Fruit fly (Drosophila melanogaster) whole organism, embryonic: ENCODE data around the gene bon.

Experiments
- B-H1 ChIP-seq: fragments of 200-800 bp; sonication (Bioruptor generic); IDR thresholded peaks from 3 replicates; pipeline ENCODE4 v1.3.6; 2022; ENCODE audit warnings: missing biosample characterization, missing genetic modification characterization
- CG10431 ChIP-seq: fragments of 200-800 bp; sonication (Bioruptor generic); optimal IDR thresholded peaks from 3 replicates; lab custom pipeline; 2018; ENCODE audit warnings: missing biosample characterization, mild to moderate bottlenecking, missing genetic modification characterization
- CG11560 ChIP-seq: fragments of 200-800 bp; sonication (Bioruptor generic); IDR thresholded peaks from 3 replicates; pipeline ENCODE4 v1.3.6; 2022; ENCODE audit warnings: missing biosample characterization, missing genetic modification characterization
- CG17361 ChIP-seq: fragments of 200-800 bp; sonication (Bioruptor generic); IDR thresholded peaks from 3 replicates; pipeline ENCODE4 v1.3.6; 2022; ENCODE audit warnings: missing biosample characterization, missing genetic modification characterization
- CG17612 ChIP-seq: fragments of 200-800 bp; sonication (Bioruptor generic); IDR thresholded peaks from 2 replicates; pipeline ENCODE4 v1.3.6; 2022; ENCODE audit warnings: missing biosample characterization, missing genetic modification characterization
- CG17912 ChIP-seq: fragments of 200-800 bp; sonication (Bioruptor generic); optimal IDR thresholded peaks from 2 replicates; lab custom pipeline; 2018; ENCODE audit warnings: missing biosample characterization, mild to moderate bottlenecking, missing genetic modification characterization
- CG1832 ChIP-seq: fragments of 200-800 bp; sonication (Bioruptor generic); optimal IDR thresholded peaks from 2 replicates; lab custom pipeline; 2017; ENCODE audit warnings: missing biosample characterization, mild to moderate bottlenecking, missing genetic modification characterization, inconsistent platforms
- CG18764 ChIP-seq: fragments of 200-800 bp; sonication (Bioruptor generic); optimal IDR thresholded peaks from 3 replicates; lab custom pipeline; 2016; ENCODE audit warnings: missing biosample characterization, missing genetic modification characterization
- CG32772 ChIP-seq: fragments of 200-800 bp; sonication (Bioruptor generic); IDR thresholded peaks from 2 replicates; pipeline ENCODE4 v1.3.6; 2022; ENCODE audit warnings: missing biosample characterization, missing genetic modification characterization
- CG4360 ChIP-seq: fragments of 200-800 bp; sonication (Bioruptor generic); IDR thresholded peaks from 2 replicates; pipeline ENCODE4 v1.3.6; 2022; ENCODE audit warnings: missing biosample characterization, missing genetic modification characterization
- CG6254 ChIP-seq: fragments of 200-800 bp; sonication (Bioruptor generic); optimal IDR thresholded peaks from 3 replicates; lab custom pipeline; 2017; ENCODE audit warnings: mild to moderate bottlenecking, missing biosample characterization, missing genetic modification reagents, missing genetic modification characterization
- CG6854 ChIP-seq: fragments of 200-800 bp; sonication (Bioruptor generic); optimal IDR thresholded peaks from 3 replicates; lab custom pipeline; 2017; ENCODE audit warnings: missing biosample characterization, mild to moderate bottlenecking, missing genetic modification characterization
- CG8388 ChIP-seq: fragments of 200-800 bp; sonication (Bioruptor generic); optimal IDR thresholded peaks from 2 replicates; lab custom pipeline; 2019; ENCODE audit warnings: missing biosample characterization, mild to moderate bottlenecking, missing genetic modification characterization, moderate library complexity
- CG9609 ChIP-seq: fragments of 200-800 bp; sonication (Bioruptor generic); optimal IDR thresholded peaks from 3 replicates; lab custom pipeline; 2016; ENCODE audit warnings: missing biosample characterization, missing genetic modification characterization
- Dad ChIP-seq: fragments of 200-800 bp; sonication (Bioruptor generic); optimal IDR thresholded peaks from 3 replicates; lab custom pipeline; 2016; ENCODE audit warnings: missing biosample characterization, missing genetic modification characterization
- Dip3 ChIP-seq: fragments of 200-800 bp; sonication (Bioruptor generic); optimal IDR thresholded peaks from 3 replicates; lab custom pipeline; 2016; ENCODE audit warnings: missing biosample characterization, missing genetic modification characterization
- Dll ChIP-seq: fragments of 200-800 bp; sonication (Bioruptor generic); IDR thresholded peaks from 4 replicates; pipeline ENCODE4 v1.3.6; 2022; ENCODE audit warnings: missing biosample characterization, missing genetic modification characterization; ENCODE audit not compliant: partially characterized antibody
- Doc2 ChIP-seq: fragments of 200-800 bp; sonication (Bioruptor generic); IDR thresholded peaks from 2 replicates; pipeline ENCODE4 v1.3.6; 2022; ENCODE audit warnings: missing biosample characterization, missing genetic modification characterization
- Elba2 ChIP-seq: fragments of 200-800 bp; sonication (Bioruptor generic); optimal IDR thresholded peaks from 3 replicates; lab custom pipeline; 2016; ENCODE audit warnings: missing biosample characterization, missing genetic modification characterization
- Ets65A ChIP-seq: fragments of 200-800 bp; sonication (Bioruptor generic); peaks from one replicate; lab custom pipeline; 2016; ENCODE audit warnings: missing biosample characterization, missing genetic modification characterization
- Ets97D ChIP-seq: fragments of 200-800 bp; sonication (Bioruptor generic); optimal IDR thresholded peaks from 3 replicates; lab custom pipeline; 2016; ENCODE audit warnings: missing biosample characterization, missing genetic modification characterization
- HHEX ChIP-seq: fragments of 200-800 bp; sonication (Bioruptor generic); optimal IDR thresholded peaks from 3 replicates; lab custom pipeline; 2017; ENCODE audit warnings: missing biosample characterization, mild to moderate bottlenecking, missing genetic modification characterization, missing genetic modification reagents
- HLH4C ChIP-seq: fragments of 200-800 bp; sonication (Bioruptor generic); IDR thresholded peaks from 3 replicates; pipeline ENCODE4 v1.3.6; 2022; ENCODE audit warnings: missing biosample characterization, missing genetic modification characterization; ENCODE audit not compliant: partially characterized antibody
- Hsf ChIP-seq: fragments of 200-800 bp; sonication (Bioruptor generic); optimal IDR thresholded peaks from 3 replicates; lab custom pipeline; 2016; ENCODE audit warnings: missing biosample characterization, missing genetic modification characterization
- Kr ChIP-seq: fragments of 200-800 bp; sonication (Bioruptor generic); optimal IDR thresholded peaks from 2 replicates; lab custom pipeline; 2017; ENCODE audit warnings: missing biosample characterization, mild to moderate bottlenecking, missing genetic modification characterization
- Lim3 ChIP-seq: fragments of 200-800 bp; sonication (Bioruptor generic); IDR thresholded peaks from 2 replicates; pipeline ENCODE4 v1.3.6; 2022; ENCODE audit warnings: missing biosample characterization, missing genetic modification characterization
- Mes4 ChIP-seq: fragments of 200-800 bp; sonication (Bioruptor generic); optimal IDR thresholded peaks from 2 replicates; lab custom pipeline; 2016; ENCODE audit warnings: missing biosample characterization, missing genetic modification characterization
- Myb ChIP-seq: fragments of 200-800 bp; sonication (Bioruptor generic); optimal IDR thresholded peaks from 2 replicates; lab custom pipeline; 2016; ENCODE audit warnings: missing biosample characterization, missing genetic modification characterization
- Oaz ChIP-seq: fragments of 200-800 bp; sonication (Bioruptor generic); IDR thresholded peaks from 2 replicates; pipeline ENCODE4 v1.3.6; 2022; ENCODE audit warnings: missing biosample characterization, missing genetic modification characterization
- Sry-β ChIP-seq: fragments of 200-800 bp; sonication (Bioruptor generic); optimal IDR thresholded peaks from 2 replicates; lab custom pipeline; 2018; ENCODE audit warnings: missing biosample characterization, mild to moderate bottlenecking, missing genetic modification characterization, moderate library complexity
- Xbp1 ChIP-seq: fragments of 200-800 bp; sonication (Bioruptor generic); optimal IDR thresholded peaks from 3 replicates; lab custom pipeline; 2016; ENCODE audit warnings: missing biosample characterization, mild to moderate bottlenecking, missing genetic modification characterization
- cwo ChIP-seq: fragments of 200-800 bp; sonication (Bioruptor generic); optimal IDR thresholded peaks from 3 replicates; lab custom pipeline; 2017; ENCODE audit warnings: missing biosample characterization, missing genetic modification characterization, mild to moderate bottlenecking, moderate library complexity, missing genetic modification reagents
- dmrt99B ChIP-seq: fragments of 200-800 bp; sonication (Bioruptor generic); optimal IDR thresholded peaks from 2 replicates; lab custom pipeline; 2018; ENCODE audit warnings: missing biosample characterization, mild to moderate bottlenecking, missing genetic modification characterization, moderate library complexity
- eyg ChIP-seq: fragments of 200-800 bp; sonication (Bioruptor generic); optimal IDR thresholded peaks from 3 replicates; lab custom pipeline; 2016; ENCODE audit warnings: missing biosample characterization, missing genetic modification characterization
- fd64A ChIP-seq: fragments of 200-800 bp; sonication (Bioruptor generic); optimal IDR thresholded peaks from 3 replicates; lab custom pipeline; 2018; ENCODE audit warnings: missing biosample characterization, mild to moderate bottlenecking, missing genetic modification characterization
- fru ChIP-seq: fragments of >200 bp; optimal IDR thresholded peaks from 2 replicates; lab custom pipeline; 2017
- gce ChIP-seq: fragments of 200-800 bp; sonication (Bioruptor generic); IDR thresholded peaks from 3 replicates; pipeline ENCODE4 v1.3.6; 2022; ENCODE audit warnings: missing biosample characterization, missing genetic modification characterization
- hb ChIP-seq: fragments of 200-800 bp; sonication (Bioruptor generic); IDR thresholded peaks from 3 replicates; pipeline ENCODE4 v1.3.6; 2022; ENCODE audit warnings: missing biosample characterization, missing genetic modification characterization; ENCODE audit not compliant: partially characterized antibody
- her ChIP-seq: fragments of 200-800 bp; sonication (Bioruptor generic); optimal IDR thresholded peaks from 2 replicates; lab custom pipeline; 2016; ENCODE audit warnings: missing biosample characterization, missing genetic modification characterization
- jigr1 ChIP-seq: fragments of 200-800 bp; sonication (Bioruptor generic); IDR thresholded peaks from 3 replicates; pipeline ENCODE4 v1.3.6; 2022; ENCODE audit warnings: missing biosample characterization, missing genetic modification characterization
- pan ChIP-seq, 4 experiments: fragments of >200 bp in 3 of 4; fragments of 200-800 bp in 1 of 4; sonication (Bioruptor generic) in 1 of 4; optimal IDR thresholded peaks in 3 of 4; IDR thresholded peaks in 1 of 4; 2 replicates each; pipeline versions ENCODE4 v1.3.6 to Lab custom; 2017 to 2022; ENCODE audit warnings: missing biosample characterization in 2 of 4, missing genetic modification characterization in 2 of 4, mixed read lengths in 1 of 4
- prd ChIP-seq, 3 experiments: fragments of >200 bp in 2 of 3; fragments of 200-800 bp in 1 of 3; sonication (Bioruptor generic) in 1 of 3; optimal IDR thresholded peaks in 2 of 3; IDR thresholded peaks in 1 of 3; 2 replicates in 2 of 3; 3 replicates in 1 of 3; pipeline versions ENCODE4 v1.3.6 to Lab custom; 2017 to 2022; ENCODE audit warnings: missing biosample characterization in 1 of 3, missing genetic modification characterization in 1 of 3
- ranshi ChIP-seq: fragments of 200-800 bp; sonication (Bioruptor generic); IDR thresholded peaks from 2 replicates; pipeline ENCODE4 v1.3.6; 2022; ENCODE audit warnings: missing biosample characterization, missing genetic modification characterization
- seq ChIP-seq: fragments of 200-800 bp; sonication (Bioruptor generic); IDR thresholded peaks from 2 replicates; pipeline ENCODE4 v1.3.6; 2022; ENCODE audit warnings: missing biosample characterization, missing genetic modification characterization
- sima ChIP-seq: fragments of 200-800 bp; sonication (Bioruptor generic); optimal IDR thresholded peaks from 2 replicates; lab custom pipeline; 2016; ENCODE audit warnings: missing biosample characterization, missing genetic modification characterization
- sisA ChIP-seq: fragments of 200-800 bp; sonication (Bioruptor generic); IDR thresholded peaks from 2 replicates; pipeline ENCODE4 v1.3.6; 2022; ENCODE audit warnings: missing biosample characterization, missing genetic modification characterization
- slp2 ChIP-seq: fragments of 200-800 bp; sonication (Bioruptor generic); optimal IDR thresholded peaks from 2 replicates; lab custom pipeline; 2016; ENCODE audit warnings: missing biosample characterization, missing genetic modification characterization
- stwl ChIP-seq: fragments of 200-800 bp; sonication (Bioruptor generic); optimal IDR thresholded peaks from 3 replicates; lab custom pipeline; 2018; ENCODE audit warnings: missing biosample characterization, mild to moderate bottlenecking, missing genetic modification characterization, moderate library complexity
- tio ChIP-seq: fragments of 200-800 bp; sonication (Bioruptor generic); optimal IDR thresholded peaks from 2 replicates; lab custom pipeline; 2017; ENCODE audit warnings: missing biosample characterization, missing genetic modification characterization, inconsistent platforms

bon gene

dm6 chr3R:20557415-20558105 is 35.4 kb upstream of the bon start, which contains the start of the genes DPCoAC and CG5180 (continued):
- TF ChIP-seq seq (GFP tag; lab: Robert Waterston, UW) (peak; percentile 40; the same call in 1 of the 2 replicates), CG17912 (GFP tag; lab: Kevin White, UChicago) (peak; percentile 62), CG1832 (GFP tag; lab: Kevin White, UChicago) (no peak), HHEX (peak; percentile 51), her (GFP tag; lab: Kevin White, UChicago) (peak; percentile 51), tio (GFP tag; lab: Kevin White, UChicago) (peak; percentile 64), CG11560 (tag; lab: Robert Waterston, UW) (peak; percentile 68), Mes4 (GFP tag; lab: Kevin White, UChicago) (peak; percentile 14), HLH4C (GFP tag; lab: Robert Waterston, UW) (no peak), Lim3 (GFP tag; lab: Robert Waterston, UW) (no peak), Myb (GFP tag; lab: Kevin White, UChicago) (peak; percentile 73), jigr1 (GFP tag; lab: Robert Waterston, UW) (peak; percentile 58; the same call in 2 of the 3 replicates), B-H1 (peak; percentile 10; the same call in 1 of the 3 replicates), Hsf (GFP tag; lab: Kevin White, UChicago) (peak; percentile 60), cwo (GFP tag; lab: Kevin White, UChicago) (peak; percentile 13), CG17361 (GFP tag; lab: Robert Waterston, UW) (peak; percentile 78), ranshi (GFP tag; lab: Robert Waterston, UW) (peak; percentile 70; the same call in 1 of the 2 replicates), Doc2 (GFP tag; lab: Robert Waterston, UW) (no peak), sima (no peak), Xbp1 (peak; percentile 81), Dad (GFP tag; lab: Kevin White, UChicago) (peak; percentile 58), CG17612 (GFP tag; lab: Robert Waterston, UW) (peak; percentile 58), CG18764 (GFP tag; lab: Kevin White, UChicago) (peak; percentile 52), CG6854 (GFP tag; lab: Kevin White, UChicago) (peak; percentile 57), Ets97D (peak; percentile 83), eyg (GFP tag; lab: Kevin White, UChicago) (peak; percentile 10), prd (optimal IDR thresholded peaks at IDR 0.05; lab: Kevin White, UChicago) (no peak), prd (GFP tag; IDR thresholded peaks at IDR 0.05; lab: Robert Waterston, UW) (peak; percentile 86), Ets65A (GFP tag; lab: Kevin White, UChicago) (peak; percentile 95), fru (lab: Kevin White, UChicago) (no peak), dmrt99B (peak; percentile 52), gce (0 out of 3 replicates have a peak, but pooled peaks have one; percentile 47), stwl (tag; lab: Kevin White, UChicago) (peak; percentile 47), hb (GFP tag; lab: Robert Waterston, UW) (peak; percentile 65; the same call in 2 of the 3 replicates), CG8388 (GFP tag; lab: Kevin White, UChicago) (peak; percentile 30), Dip3 (GFP tag; lab: Kevin White, UChicago) (peak; percentile 75), Dll (no peak), pan (optimal IDR thresholded peaks at IDR 0.05; lab: Kevin White, UChicago) (no peak), pan (GFP tag; optimal IDR thresholded peaks at IDR 0.05 in 1 of 2, IDR thresholded peaks at IDR 0.05 in 1 of 2) (peak in 1 of 2 experiments; percentile 76), CG6254 (GFP tag; lab: Kevin White, UChicago) (peak; percentile 12), slp2 (GFP tag; lab: Kevin White, UChicago) (peak; percentile 56), fd64A (GFP tag; lab: Kevin White, UChicago) (no peak), Sry-β (GFP tag; lab: Kevin White, UChicago) (peak; percentile 12), CG10431 (GFP tag; lab: Kevin White, UChicago) (peak; percentile 2), Elba2 (GFP tag; lab: Kevin White, UChicago) (peak; percentile 37), Oaz (GFP tag; lab: Robert Waterston, UW) (peak; percentile 54; the same call in 1 of the 2 replicates), sisA (GFP tag; lab: Robert Waterston, UW) (peak; percentile 77), CG9609 (peak; percentile 74), CG4360 (GFP tag; lab: Robert Waterston, UW) (peak; percentile 64), Kr (GFP tag; lab: Kevin White, UChicago) (no peak), CG32772 (peak; percentile 57; the same call in 1 of the 2 replicates)
